Worm (Caenorhabditis elegans) whole organism, late embryonic: Measurements from ENCODE around the gene stdh-1.

Source experiments
- ama-1 ChIP-seq: fragments of 150-350 bp; optimal IDR thresholded peaks from 2 replicates; lab custom pipeline; 2014
- ceh-14 ChIP-seq: sonication (generic microtip); optimal IDR thresholded peaks from 2 replicates; lab custom pipeline; 2016; ENCODE audit warnings: missing genotype, missing genetic modification characterization, missing compliant biosample characterization
- ceh-24 ChIP-seq: sonication (generic microtip); optimal IDR thresholded peaks from 2 replicates; lab custom pipeline; 2016; ENCODE audit warnings: mild to moderate bottlenecking, missing genetic modification characterization, missing compliant biosample characterization
- ceh-34 ChIP-seq: sonication (generic microtip); optimal IDR thresholded peaks from 2 replicates; lab custom pipeline; 2016; ENCODE audit warnings: mild to moderate bottlenecking, missing genetic modification characterization, missing compliant biosample characterization
- ceh-6 ChIP-seq: fragments of 200-800 bp; sonication (Bioruptor generic); optimal IDR thresholded peaks from 2 replicates; lab custom pipeline; 2018; ENCODE audit warnings: mild to moderate bottlenecking, missing genetic modification characterization, missing compliant biosample characterization
- elt-2 ChIP-seq: sonication (generic microtip); optimal IDR thresholded peaks from 2 replicates; lab custom pipeline; 2016; ENCODE audit warnings: missing genetic modification reagents, missing genetic modification characterization, missing compliant biosample characterization
- hlh-15 ChIP-seq: sonication (generic microtip); optimal IDR thresholded peaks from 2 replicates; lab custom pipeline; 2016; ENCODE audit warnings: missing genetic modification characterization, missing compliant biosample characterization
- madf-2 ChIP-seq: sonication (generic microtip); optimal IDR thresholded peaks from 2 replicates; lab custom pipeline; 2017; ENCODE audit warnings: missing genetic modification characterization, missing compliant biosample characterization
- nhr-11 ChIP-seq: fragments of 150-350 bp; optimal IDR thresholded peaks from 2 replicates; lab custom pipeline; 2014; ENCODE audit warnings: missing biosample characterization, missing genetic modification characterization
- pag-3 ChIP-seq: sonication (generic microtip); optimal IDR thresholded peaks from 2 replicates; lab custom pipeline; 2016; ENCODE audit warnings: missing compliant biosample characterization, missing genetic modification characterization, borderline replicate concordance
- pha-4 ChIP-seq: fragments of 150-350 bp; optimal IDR thresholded peaks from 2 replicates; lab custom pipeline; 2018; ENCODE audit warnings: missing biosample characterization, missing genetic modification reagents, missing genetic modification characterization
- ttx-3 ChIP-seq: sonication (generic microtip); optimal IDR thresholded peaks from 2 replicates; lab custom pipeline; 2016; ENCODE audit warnings: missing genetic modification reagents, missing genetic modification characterization, missing compliant biosample characterization
- zip-5 ChIP-seq: sonication (generic microtip); optimal IDR thresholded peaks from 2 replicates; lab custom pipeline; 2016; ENCODE audit warnings: missing genetic modification characterization, missing compliant biosample characterization

ce11 chrV:13909400-13909799 is 3.1 kb downstream of the stdh-1 start, which contains the start of gene C06B3.7:
- TF ChIP-seq ceh-6 (no peak), ttx-3 (no peak), ceh-24 (tag; lab: Kevin White, UChicago) (no peak), elt-2 (tag; lab: Kevin White, UChicago) (no peak), zip-5 (tag; lab: Kevin White, UChicago) (no peak), nhr-11 (tag; lab: Kevin White, UChicago) (no peak), ceh-34 (tag; lab: Kevin White, UChicago) (no peak), pag-3 (tag; lab: Kevin White, UChicago) (no peak), ama-1 (lab: Kevin White, UChicago) (no peak), pha-4 (tag; lab: Kevin White, UChicago) (no peak), madf-2 (tag; lab: Kevin White, UChicago) (no peak), ceh-14 (tag; lab: Kevin White, UChicago) (no peak), hlh-15 (no peak)
